Worm (Caenorhabditis elegans): ENCODE results near the gene gex-3.

- TF ChIP-seq athp-1 (tag; optimal IDR thresholded peaks at IDR 0.05) (no peak), ceh-27 (GFP tag; optimal IDR thresholded peaks at IDR 0.05) (peak; percentile 81), rpc-1 (optimal IDR thresholded peaks at IDR 0.05) (no peak), rpc-1 (tag; optimal IDR thresholded peaks at IDR 0.05) (no peak), let-607 (tag; optimal IDR thresholded peaks at IDR 0.05) (no peak), attf-6 (GFP tag; IDR thresholded peaks at IDR 0.05) (no peak), K12H6.12 (tag; optimal IDR thresholded peaks at IDR 0.05) (peak; percentile 28), F39B2.1 (GFP tag; IDR thresholded peaks at IDR 0.05) (no peak), nfya-1 (tag; optimal IDR thresholded peaks at IDR 0.05; ENCODE audit: borderline replicate concordance, insufficient read depth) (no peak), ama-1 (optimal IDR thresholded peaks at IDR 0.05) (no peak), ama-1 (GFP tag; optimal IDR thresholded peaks at IDR 0.05) (no peak), dpl-1 (GFP tag; optimal IDR thresholded peaks at IDR 0.05) (peak; percentile 94), D2030.7 (GFP tag; IDR thresholded peaks at IDR 0.05) (peak; percentile 78)
Measured at ce11 chrIV:12404137-12404536, at the start of gene gex-3.

Measured in whole organism, young adult.